Worm (Caenorhabditis elegans) whole organism, L1 larva: Measurements from ENCODE around the gene stc-1.

Experiments
- C04F5.9 ChIP-seq: sonication (generic microtip); optimal IDR thresholded peaks from 2 replicates; lab custom pipeline; 2016; ENCODE audit warnings: missing genetic modification characterization, missing compliant biosample characterization
- C16A3.4 ChIP-seq: fragments of 150-350 bp; optimal IDR thresholded peaks from 2 replicates; lab custom pipeline; 2014; ENCODE audit warnings: missing biosample characterization, missing genetic modification characterization
- C34B4.2 ChIP-seq: sonication (generic microtip); optimal IDR thresholded peaks from 2 replicates; lab custom pipeline; 2017; ENCODE audit warnings: mild to moderate bottlenecking, missing genetic modification characterization, missing compliant biosample characterization
- F16B12.6 ChIP-seq: fragments of 150-350 bp; optimal IDR thresholded peaks from 2 replicates; lab custom pipeline; 2014; ENCODE audit warnings: missing biosample characterization, missing genetic modification characterization
- alr-1 ChIP-seq: fragments of 200-800 bp; sonication (Bioruptor generic); optimal IDR thresholded peaks from 2 replicates; lab custom pipeline; 2018; ENCODE audit warnings: borderline replicate concordance, mild to moderate bottlenecking, missing genetic modification characterization, missing compliant biosample characterization
- aly-2 ChIP-seq: fragments of 150-350 bp; optimal IDR thresholded peaks from 2 replicates; lab custom pipeline; 2014; ENCODE audit warnings: missing biosample characterization, missing genetic modification characterization
- blmp-1 ChIP-seq: fragments of 150-350 bp; optimal IDR thresholded peaks from 2 replicates; lab custom pipeline; 2014; ENCODE audit warnings: missing biosample characterization, missing genetic modification characterization
- ceh-82 ChIP-seq, 3 experiments: fragments of 150-350 bp in 1 of 3; sonication (generic microtip) in 2 of 3; optimal IDR thresholded peaks; 2 replicates each; lab custom pipeline; 2014 to 2017; ENCODE audit warnings: missing biosample characterization in 3 of 3, missing genetic modification characterization in 3 of 3
- dpl-1 ChIP-seq, 3 experiments: fragments of 150-350 bp in 2 of 3; sonication (generic microtip) in 1 of 3; optimal IDR thresholded peaks; 2 replicates each; lab custom pipeline; 2014 to 2017; ENCODE audit warnings: missing biosample characterization in 3 of 3, missing genetic modification characterization in 3 of 3, missing genetic modification reagents in 3 of 3
- dsc-1 ChIP-seq: sonication (generic microtip); optimal IDR thresholded peaks from 2 replicates; lab custom pipeline; 2016; ENCODE audit warnings: mild to moderate bottlenecking, missing genetic modification characterization, missing compliant biosample characterization
- efl-1 ChIP-seq, 4 experiments: fragments of 150-350 bp; optimal IDR thresholded peaks in 3 of 4; peaks in 1 of 4; 1 replicate in 1 of 4; 2 replicates in 3 of 4; lab custom pipeline; 2014; ENCODE audit warnings: missing biosample characterization in 2 of 4, missing genetic modification characterization in 2 of 4, missing genetic modification reagents in 2 of 4
- elt-2 ChIP-seq: sonication (generic microtip); optimal IDR thresholded peaks from 2 replicates; lab custom pipeline; 2016; ENCODE audit warnings: missing genetic modification characterization, mild to moderate bottlenecking, inconsistent platforms, missing compliant biosample characterization, missing genetic modification reagents
- elt-3 ChIP-seq, 6 experiments: fragments of 150-350 bp in 1 of 6; sonication (generic microtip); optimal IDR thresholded peaks; 2 replicates each; lab custom pipeline; 2017 to 2018; ENCODE audit warnings: missing biosample characterization in 6 of 6, missing genetic modification characterization in 6 of 6, inconsistent platforms in 1 of 6
- ets-5 ChIP-seq: fragments of 200-800 bp; sonication (Bioruptor generic); IDR thresholded peaks from 2 replicates; pipeline ENCODE4 v1.3.6; 2022; ENCODE audit warnings: missing genetic modification characterization, missing compliant biosample characterization
- fkh-4 ChIP-seq: sonication (generic microtip); optimal IDR thresholded peaks from 2 replicates; lab custom pipeline; 2016; ENCODE audit warnings: missing compliant biosample characterization, missing genetic modification characterization, borderline replicate concordance
- fos-1 ChIP-seq: fragments of 150-350 bp; optimal IDR thresholded peaks from 2 replicates; lab custom pipeline; 2014; ENCODE audit warnings: missing biosample characterization, missing genetic modification characterization
- jun-1 ChIP-seq: fragments of 150-350 bp; optimal IDR thresholded peaks from 2 replicates; lab custom pipeline; 2014; ENCODE audit warnings: missing biosample characterization, missing genetic modification reagents, missing genetic modification characterization
- lin-35 ChIP-seq, 2 experiments: fragments of 150-350 bp; optimal IDR thresholded peaks; 2 replicates each; lab custom pipeline; 2014; ENCODE audit warnings: missing biosample characterization in 2 of 2, missing genetic modification characterization in 2 of 2, missing genetic modification reagents in 2 of 2
- lir-3 ChIP-seq: sonication (generic microtip); optimal IDR thresholded peaks from 2 replicates; lab custom pipeline; 2016; ENCODE audit warnings: mild to moderate bottlenecking, missing genetic modification characterization, moderate library complexity, missing compliant biosample characterization; ENCODE audit not compliant: poor library complexity
- lsy-2 ChIP-seq, 2 experiments: fragments of 150-350 bp; optimal IDR thresholded peaks; 2 replicates each; lab custom pipeline; 2014; ENCODE audit warnings: missing biosample characterization in 2 of 2, missing genetic modification characterization in 2 of 2
- mab-9 ChIP-seq: fragments of 200-800 bp; sonication (Bioruptor generic); IDR thresholded peaks from 2 replicates; pipeline ENCODE4 v1.3.6; 2022; ENCODE audit warnings: missing genetic modification reagents, missing genetic modification characterization, missing compliant biosample characterization
- mdl-1 ChIP-seq, 2 experiments: fragments of 150-350 bp; optimal IDR thresholded peaks; 2 replicates each; lab custom pipeline; 2014 to 2017; ENCODE audit warnings: missing biosample characterization in 2 of 2, missing genetic modification characterization in 2 of 2, inconsistent platforms in 1 of 2
- mef-2 ChIP-seq: fragments of 150-350 bp; optimal IDR thresholded peaks from 2 replicates; lab custom pipeline; 2014; ENCODE audit warnings: missing biosample characterization, missing genetic modification characterization
- mep-1 ChIP-seq: fragments of 150-350 bp; optimal IDR thresholded peaks from 2 replicates; lab custom pipeline; 2014; ENCODE audit warnings: missing biosample characterization, missing genetic modification characterization
- nhr-12 ChIP-seq: sonication (generic microtip); optimal IDR thresholded peaks from 2 replicates; lab custom pipeline; 2017; ENCODE audit warnings: missing biosample characterization, missing genetic modification characterization
- nhr-19 ChIP-seq: fragments of 200-800 bp; sonication (Bioruptor generic); conservative IDR thresholded peaks from 2 replicates; pipeline ENCODE4 v1.3.6; 2022; ENCODE audit warnings: missing genetic modification characterization, missing compliant biosample characterization
- nhr-20 ChIP-seq: sonication (generic microtip); optimal IDR thresholded peaks from 2 replicates; lab custom pipeline; 2016; ENCODE audit warnings: mild to moderate bottlenecking, missing genetic modification characterization, missing compliant biosample characterization
- nhr-237 ChIP-seq: fragments of 150-350 bp; optimal IDR thresholded peaks from 2 replicates; lab custom pipeline; 2014; ENCODE audit warnings: missing biosample characterization, missing genetic modification characterization
- nhr-47 ChIP-seq: sonication (generic microtip); optimal IDR thresholded peaks from 2 replicates; lab custom pipeline; 2016; ENCODE audit warnings: mild to moderate bottlenecking, missing genetic modification characterization, moderate library complexity, missing compliant biosample characterization
- nhr-77 ChIP-seq: fragments of 150-350 bp; optimal IDR thresholded peaks from 2 replicates; lab custom pipeline; 2014; ENCODE audit warnings: missing biosample characterization, missing genetic modification characterization
- nhr-84 ChIP-seq: sonication (generic microtip); optimal IDR thresholded peaks from 2 replicates; lab custom pipeline; 2017; ENCODE audit warnings: missing biosample characterization, missing genetic modification characterization
- nhr-90 ChIP-seq: sonication (generic microtip); optimal IDR thresholded peaks from 2 replicates; lab custom pipeline; 2016; ENCODE audit warnings: mild to moderate bottlenecking, missing genetic modification characterization, missing compliant biosample characterization; ENCODE audit not compliant: poor library complexity
- pax-3 ChIP-seq: fragments of 200-800 bp; sonication (Bioruptor generic); optimal IDR thresholded peaks from 2 replicates; lab custom pipeline; 2018; ENCODE audit warnings: mild to moderate bottlenecking, missing genetic modification characterization, moderate library complexity, missing compliant biosample characterization
- rnt-1 ChIP-seq: sonication (generic microtip); optimal IDR thresholded peaks from 2 replicates; lab custom pipeline; 2016; ENCODE audit warnings: mild to moderate bottlenecking, missing genetic modification characterization, moderate library complexity, missing compliant biosample characterization
- skn-1 ChIP-seq: fragments of 150-350 bp; optimal IDR thresholded peaks from 2 replicates; lab custom pipeline; 2014; ENCODE audit warnings: missing biosample characterization, missing genetic modification characterization
- snpc-4 ChIP-seq: fragments of 150-350 bp; optimal IDR thresholded peaks from 2 replicates; lab custom pipeline; 2014; ENCODE audit warnings: missing biosample characterization, missing genetic modification characterization
- sup-37 ChIP-seq: fragments of 200-800 bp; sonication (Bioruptor generic); optimal IDR thresholded peaks from 2 replicates; lab custom pipeline; 2018; ENCODE audit warnings: mild to moderate bottlenecking, missing genetic modification characterization, missing compliant biosample characterization
- swsn-7 ChIP-seq: sonication (generic microtip); optimal IDR thresholded peaks from 2 replicates; lab custom pipeline; 2016; ENCODE audit warnings: missing genetic modification characterization, missing compliant biosample characterization
- tbx-2 ChIP-seq: sonication (generic microtip); optimal IDR thresholded peaks from 2 replicates; lab custom pipeline; 2016; ENCODE audit warnings: missing genetic modification characterization, missing compliant biosample characterization
- tlp-1 ChIP-seq: fragments of 150-350 bp; optimal IDR thresholded peaks from 2 replicates; lab custom pipeline; 2014; ENCODE audit warnings: missing biosample characterization, missing genetic modification characterization
- unc-30 ChIP-seq: sonication (generic microtip); optimal IDR thresholded peaks from 2 replicates; lab custom pipeline; 2017; ENCODE audit warnings: missing biosample characterization, missing genetic modification characterization
- ztf-11 ChIP-seq, 2 experiments: sonication (generic microtip); optimal IDR thresholded peaks; 2 replicates each; lab custom pipeline; 2016 to 2017; ENCODE audit warnings: missing genetic modification characterization in 2 of 2, missing biosample characterization in 1 of 2, missing compliant biosample characterization in 1 of 2
- ztf-4 ChIP-seq: fragments of 150-350 bp; optimal IDR thresholded peaks from 2 replicates; lab custom pipeline; 2014; ENCODE audit warnings: missing biosample characterization, missing genetic modification characterization

The stc-1 gene

ce11 chrII:8546975-8547374, 19.0 kb downstream of the stc-1 start:
- TF ChIP-seq jun-1 (tag; lab: Kevin White, UChicago) (no peak), elt-2 (tag; lab: Kevin White, UChicago) (peak; percentile 17), lsy-2 (tag; optimal IDR thresholded peaks at IDR 0.05; lab: Kevin White, UChicago) (peak in 1 of 2 experiments; percentile 69), fkh-4 (tag; lab: Kevin White, UChicago) (no peak), alr-1 (tag; lab: Kevin White, UChicago) (no peak), dpl-1 (GFP tag; optimal IDR thresholded peaks at IDR 0.05; lab: Kevin White, UChicago) (peak in 2 of 3 experiments; percentile 25 to 44), nhr-47 (peak; percentile 59), tlp-1 (tag; lab: Kevin White, UChicago) (no peak), nhr-19 (peak; percentile 31; the same call in 1 of the 2 replicates), blmp-1 (tag; lab: Kevin White, UChicago) (peak; percentile 25), lir-3 (tag; lab: Kevin White, UChicago) (peak; percentile 48), mdl-1 (tag; optimal IDR thresholded peaks at IDR 0.05; lab: Kevin White, UChicago) (peak in 1 of 2 experiments; percentile 60), nhr-90 (peak; percentile 44), mep-1 (peak; percentile 66), pax-3 (tag; lab: Kevin White, UChicago) (no peak), elt-3 (tag; optimal IDR thresholded peaks at IDR 0.05; lab: Kevin White, UChicago) (peak in 1 of 6 experiments; percentile 19), fos-1 (tag; lab: Kevin White, UChicago) (peak; percentile 25), efl-1 (optimal IDR thresholded peaks at IDR 0.05; lab: Kevin White, UChicago) (peak; percentile 38 to 48), efl-1 (GFP tag; optimal IDR thresholded peaks at IDR 0.05 in 1 of 2; lab: Kevin White, UChicago) (peak; percentile 20 to 95), mef-2 (tag; lab: Kevin White, UChicago) (no peak), aly-2 (tag; lab: Kevin White, UChicago) (peak; percentile 35), C16A3.4 (peak; percentile 78), dsc-1 (tag; lab: Kevin White, UChicago) (peak; percentile 27), nhr-20 (tag; lab: Kevin White, UChicago) (peak; percentile 68), lin-35 (GFP tag; optimal IDR thresholded peaks at IDR 0.05; lab: Kevin White, UChicago) (peak; percentile 21 to 78), ztf-11 (tag; optimal IDR thresholded peaks at IDR 0.05; lab: Kevin White, UChicago) (peak in 1 of 2 experiments; percentile 19), skn-1 (tag; lab: Kevin White, UChicago) (peak; percentile 65), nhr-77 (tag; lab: Kevin White, UChicago) (peak; percentile 62), ceh-82 (tag; optimal IDR thresholded peaks at IDR 0.05; lab: Kevin White, UChicago) (peak; percentile 25 to 44 (median 28)), rnt-1 (tag; lab: Kevin White, UChicago) (peak; percentile 66), sup-37 (GFP tag; lab: Kevin White, UChicago) (no peak), swsn-7 (tag; lab: Kevin White, UChicago) (peak; percentile 25)
- TF ChIP-seq, all 84 proteins: peak for 24

- TF ChIP-seq ets-5 (GFP tag; lab: Robert Waterston, UW) (no peak), nhr-12 (tag; lab: Kevin White, UChicago) (no peak), efl-1 (optimal IDR thresholded peaks at IDR 0.05; lab: Kevin White, UChicago) (no peak), efl-1 (GFP tag; optimal IDR thresholded peaks at IDR 0.05 in 1 of 2; lab: Kevin White, UChicago) (no peak), F16B12.6 (no peak), C34B4.2 (tag; lab: Kevin White, UChicago) (no peak), ztf-4 (tag; lab: Kevin White, UChicago) (no peak), sup-37 (GFP tag; lab: Kevin White, UChicago) (no peak), C16A3.4 (no peak)
Observed at ce11 chrII:8545315-8545714, 20.6 kb downstream of the stc-1 start, which contains the start of gene decr-1.2. decr-1.2 (plus strand) TSS chrII:8545615.

ce11 chrII:8540412-8540811, 25.5 kb downstream of the stc-1 start, which contains the start of gene pqn-73:
pqn-73 (plus strand) TSS chrII:8540712.
- TF ChIP-seq nhr-19 (no peak), mdl-1 (tag; optimal IDR thresholded peaks at IDR 0.05; lab: Kevin White, UChicago) (no peak), aly-2 (tag; lab: Kevin White, UChicago) (no peak), snpc-4 (tag; lab: Kevin White, UChicago) (no peak), tlp-1 (tag; lab: Kevin White, UChicago) (no peak), nhr-237 (no peak), nhr-84 (tag; lab: Kevin White, UChicago) (no peak), tbx-2 (no peak), C04F5.9 (tag; lab: Kevin White, UChicago) (no peak), swsn-7 (tag; lab: Kevin White, UChicago) (no peak), lin-35 (GFP tag; optimal IDR thresholded peaks at IDR 0.05; lab: Kevin White, UChicago) (no peak), unc-30 (tag; lab: Kevin White, UChicago) (no peak), skn-1 (tag; lab: Kevin White, UChicago) (no peak), mep-1 (no peak), mab-9 (no peak)
- TF ChIP-seq, all 84 proteins: peak for 0
